Fruit fly (Drosophila melanogaster) whole organism, prepupa: ENCODE measurements around the gene ATPsynbeta.

Experiments
- Blimp-1 ChIP-seq: fragments of 200-800 bp; sonication (Bioruptor generic); optimal IDR thresholded peaks from 3 replicates; lab custom pipeline; 2017; ENCODE audit warnings: missing biosample characterization, missing genetic modification characterization, mild to moderate bottlenecking, moderate library complexity, missing genetic modification reagents
- CG10631 ChIP-seq: fragments of 200-800 bp; sonication (Bioruptor generic); optimal IDR thresholded peaks from 2 replicates; lab custom pipeline; 2016; ENCODE audit warnings: missing biosample characterization, missing genetic modification characterization
- CG10669 ChIP-seq: fragments of 200-800 bp; sonication (Bioruptor generic); optimal IDR thresholded peaks from 3 replicates; lab custom pipeline; 2018; ENCODE audit warnings: missing biosample characterization, mild to moderate bottlenecking, missing genetic modification characterization, moderate library complexity
- CG11294 ChIP-seq: fragments of 200-800 bp; sonication (Bioruptor generic); IDR thresholded peaks from 2 replicates; pipeline ENCODE4 v1.3.6; 2022; ENCODE audit warnings: missing biosample characterization, missing genetic modification characterization
- CG11762 ChIP-seq: fragments of 200-800 bp; sonication (Bioruptor generic); optimal IDR thresholded peaks from 3 replicates; lab custom pipeline; 2016; ENCODE audit warnings: missing biosample characterization, missing genetic modification characterization; ENCODE audit not compliant: insufficient read depth
- CG15336 ChIP-seq: fragments of 200-800 bp; sonication (Bioruptor generic); IDR thresholded peaks from 2 replicates; pipeline ENCODE4 v1.3.6; 2022; ENCODE audit warnings: missing biosample characterization, missing genetic modification characterization
- CG16779 ChIP-seq: fragments of 200-800 bp; sonication (Bioruptor generic); optimal IDR thresholded peaks from 3 replicates; lab custom pipeline; 2017; ENCODE audit warnings: missing biosample characterization, mild to moderate bottlenecking, missing genetic modification characterization
- CG3032 ChIP-seq: fragments of 200-800 bp; optimal IDR thresholded peaks from 2 replicates; lab custom pipeline; 2019; ENCODE audit warnings: missing biosample characterization, mild to moderate bottlenecking, missing genetic modification characterization, moderate library complexity
- CG32006 ChIP-seq: fragments of 200-800 bp; sonication (Bioruptor generic); optimal IDR thresholded peaks from 3 replicates; lab custom pipeline; 2017; ENCODE audit warnings: missing biosample characterization, mild to moderate bottlenecking, missing genetic modification characterization
- CG34406 ChIP-seq: fragments of 200-800 bp; sonication (Bioruptor generic); optimal IDR thresholded peaks from 3 replicates; lab custom pipeline; 2016; ENCODE audit warnings: missing biosample characterization, missing genetic modification characterization
- CG6163 ChIP-seq: fragments of 200-800 bp; sonication (Bioruptor generic); IDR thresholded peaks from 3 replicates; pipeline ENCODE4 v1.3.6; 2022; ENCODE audit warnings: missing biosample characterization, missing genetic modification characterization
- CG6792 ChIP-seq: fragments of 200-800 bp; sonication (Bioruptor generic); optimal IDR thresholded peaks from 3 replicates; lab custom pipeline; 2016; ENCODE audit warnings: missing biosample characterization, missing genetic modification characterization
- CG6854 ChIP-seq: fragments of 200-800 bp; sonication (Bioruptor generic); optimal IDR thresholded peaks from 2 replicates; lab custom pipeline; 2017; ENCODE audit warnings: missing biosample characterization, mild to moderate bottlenecking, missing genetic modification characterization
- CG7368 ChIP-seq: fragments of 200-800 bp; sonication (Bioruptor generic); optimal IDR thresholded peaks from 3 replicates; lab custom pipeline; 2016; ENCODE audit warnings: missing biosample characterization, missing genetic modification characterization
- Eip93F ChIP-seq: fragments of 200-800 bp; sonication (Bioruptor generic); optimal IDR thresholded peaks from 2 replicates; lab custom pipeline; 2016; ENCODE audit warnings: missing biosample characterization, mild to moderate bottlenecking, missing genetic modification characterization
- Ets21C ChIP-seq: fragments of 200-800 bp; sonication (Bioruptor generic); optimal IDR thresholded peaks from 3 replicates; lab custom pipeline; 2016; ENCODE audit warnings: missing biosample characterization, missing genetic modification characterization
- Gug ChIP-seq: fragments of 200-800 bp; sonication (Bioruptor generic); IDR thresholded peaks from 2 replicates; pipeline ENCODE4 v1.3.6; 2022; ENCODE audit warnings: missing biosample characterization, missing genetic modification characterization
- Hr38 ChIP-seq: sonication (Bioruptor generic); optimal IDR thresholded peaks from 2 replicates; lab custom pipeline; 2016; ENCODE audit warnings: missing biosample characterization, missing genetic modification characterization
- Hr39 ChIP-seq: fragments of 200-800 bp; sonication (Bioruptor generic); optimal IDR thresholded peaks from 2 replicates; lab custom pipeline; 2016; ENCODE audit warnings: missing biosample characterization, missing genetic modification characterization
- Hr4 ChIP-seq: fragments of 200-800 bp; sonication (Bioruptor generic); optimal IDR thresholded peaks from 3 replicates; lab custom pipeline; 2016; ENCODE audit warnings: missing biosample characterization, missing genetic modification characterization
- Smox ChIP-seq: fragments of 200-800 bp; sonication (Bioruptor generic); optimal IDR thresholded peaks from 3 replicates; lab custom pipeline; 2016; ENCODE audit warnings: missing biosample characterization, missing genetic modification characterization
- Sox14 ChIP-seq: fragments of 200-800 bp; sonication (Bioruptor generic); optimal IDR thresholded peaks from 3 replicates; lab custom pipeline; 2016; ENCODE audit warnings: missing biosample characterization, missing genetic modification characterization
- Sox15 ChIP-seq: fragments of 200-800 bp; sonication (Bioruptor generic); optimal IDR thresholded peaks from 3 replicates; lab custom pipeline; 2016; ENCODE audit warnings: missing biosample characterization, missing genetic modification characterization
- cyc ChIP-seq: fragments of 200-800 bp; sonication (Bioruptor generic); optimal IDR thresholded peaks from 3 replicates; lab custom pipeline; 2016; ENCODE audit warnings: missing biosample characterization, missing genetic modification characterization
- dac ChIP-seq: fragments of 200-800 bp; sonication (Bioruptor generic); optimal IDR thresholded peaks from 2 replicates; lab custom pipeline; 2017; ENCODE audit warnings: missing biosample characterization, mild to moderate bottlenecking, missing genetic modification characterization
- dsx ChIP-seq: fragments of 200-800 bp; optimal IDR thresholded peaks from 3 replicates; lab custom pipeline; 2019; ENCODE audit warnings: missing biosample characterization, mild to moderate bottlenecking, missing genetic modification characterization, moderate library complexity; ENCODE audit not compliant: poor library complexity, severe bottlenecking
- eg ChIP-seq: fragments of 200-800 bp; sonication (Bioruptor generic); IDR thresholded peaks from 3 replicates; pipeline ENCODE4 v1.3.6; 2022; ENCODE audit warnings: missing biosample characterization, missing genetic modification characterization
- esn ChIP-seq: fragments of 200-800 bp; sonication (Bioruptor generic); optimal IDR thresholded peaks from 2 replicates; lab custom pipeline; 2016; ENCODE audit warnings: missing biosample characterization, mild to moderate bottlenecking, missing genetic modification characterization, moderate library complexity
- fd59A ChIP-seq: fragments of 200-800 bp; sonication (Bioruptor generic); optimal IDR thresholded peaks from 2 replicates; lab custom pipeline; 2017; ENCODE audit warnings: missing biosample characterization, mild to moderate bottlenecking, missing genetic modification characterization, missing genetic modification reagents
- fd85E ChIP-seq: fragments of 200-800 bp; sonication (Bioruptor generic); optimal IDR thresholded peaks from 3 replicates; lab custom pipeline; 2016; ENCODE audit warnings: missing biosample characterization, missing genetic modification characterization
- fkh ChIP-seq: fragments of 200-800 bp; sonication (Bioruptor generic); optimal IDR thresholded peaks from 3 replicates; lab custom pipeline; 2017; ENCODE audit warnings: missing biosample characterization, mild to moderate bottlenecking, missing genetic modification characterization, moderate library complexity
- lz ChIP-seq: fragments of 200-800 bp; sonication (Bioruptor generic); optimal IDR thresholded peaks from 3 replicates; lab custom pipeline; 2016; ENCODE audit warnings: missing biosample characterization, missing genetic modification characterization
- net ChIP-seq: fragments of 200-800 bp; sonication (Bioruptor generic); optimal IDR thresholded peaks from 3 replicates; lab custom pipeline; 2016; ENCODE audit warnings: missing biosample characterization, missing genetic modification characterization
- salr ChIP-seq, 2 experiments: fragments of 200-800 bp; sonication (Bioruptor generic); optimal IDR thresholded peaks; 3 replicates each; lab custom pipeline; 2016 to 2018; ENCODE audit warnings: missing biosample characterization in 2 of 2, missing genetic modification characterization in 2 of 2, mild to moderate bottlenecking in 1 of 2
- spab ChIP-seq: fragments of 200-800 bp; sonication (Bioruptor generic); optimal IDR thresholded peaks from 2 replicates; lab custom pipeline; 2017; ENCODE audit warnings: missing biosample characterization, mild to moderate bottlenecking, missing genetic modification characterization, missing genetic modification reagents
- topi ChIP-seq: fragments of 200-800 bp; sonication (Bioruptor generic); optimal IDR thresholded peaks from 3 replicates; lab custom pipeline; 2016; ENCODE audit warnings: missing biosample characterization, missing genetic modification characterization
- vri ChIP-seq: fragments of 200-800 bp; sonication (Bioruptor generic); optimal IDR thresholded peaks from 3 replicates; lab custom pipeline; 2016; ENCODE audit warnings: missing biosample characterization, mild to moderate bottlenecking, missing genetic modification characterization

ATPsynbeta gene

DNA sequence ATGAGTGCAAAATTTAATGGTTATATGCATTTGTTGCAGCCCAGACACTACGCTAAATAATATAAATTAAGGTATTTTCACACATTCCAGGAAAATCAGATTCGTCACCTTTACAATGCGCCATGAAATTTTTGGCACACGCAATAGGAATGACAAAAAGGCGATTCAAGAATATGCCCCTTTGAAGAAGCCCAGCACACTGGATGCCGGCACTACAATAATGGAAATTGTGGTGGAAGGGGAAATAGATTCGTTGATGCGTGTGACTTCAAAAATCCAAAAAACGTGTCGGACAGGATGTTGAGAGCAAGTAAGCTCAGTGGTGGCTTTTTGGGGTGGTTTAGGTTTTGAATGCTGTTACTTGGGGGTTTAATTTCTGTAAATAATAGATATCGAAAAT, 42.9 kb upstream of the ATPsynbeta start:
- no peak for TF ChIP-seq dsx (GFP tag; lab: Kevin White, UChicago)
- no peak for TF ChIP-seq Hr4 (GFP tag; lab: Kevin White, UChicago)

DNA sequence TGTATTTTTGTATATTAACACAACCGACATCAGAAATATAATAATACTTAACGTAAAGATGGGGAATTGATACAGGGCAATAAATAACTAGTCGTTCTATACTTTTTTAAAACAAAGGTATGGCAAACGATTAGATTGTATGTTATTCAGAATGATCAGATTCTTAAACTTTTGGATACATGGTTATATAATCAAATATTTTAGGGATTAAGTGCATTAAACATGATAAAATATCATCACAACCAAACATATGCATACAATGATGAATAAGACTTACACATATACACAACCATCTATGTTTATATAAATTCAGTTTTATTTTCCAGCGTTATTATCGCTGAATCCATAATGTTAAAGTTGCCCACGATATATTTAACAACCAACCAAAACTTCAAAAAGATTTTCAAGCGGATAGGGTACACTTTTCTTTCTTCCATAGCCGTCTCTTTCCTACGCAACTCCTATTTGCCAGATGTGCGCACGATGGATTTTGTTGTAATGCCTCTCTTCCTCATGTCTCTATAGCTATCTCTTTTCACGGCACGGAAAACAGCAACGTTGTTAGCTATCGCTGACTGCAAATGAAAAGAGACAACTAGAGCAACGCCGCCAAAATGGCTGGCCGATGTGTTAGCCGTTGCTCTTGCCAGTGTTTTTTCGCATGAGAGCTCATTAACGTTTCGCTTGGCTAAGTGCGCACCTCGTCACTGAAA, 42.1 kb upstream of the ATPsynbeta start, which contains the start of gene toy:
toy (plus strand) TSS at position 668 of the 713 bp plus-strand sequence.
- no peak for TF ChIP-seq Hr38 (GFP tag; lab: Kevin White, UChicago)
- no peak for TF ChIP-seq cyc (GFP tag; lab: Kevin White, UChicago)
- TF ChIP-seq Sox14: no peak
- TF ChIP-seq CG16779 (tag; lab: Kevin White, UChicago): no peak
- no peak for TF ChIP-seq Sox15 (GFP tag; lab: Kevin White, UChicago)
- no peak for TF ChIP-seq eg (GFP tag; lab: Robert Waterston, UW)
- TF ChIP-seq vri (GFP tag; lab: Kevin White, UChicago): no peak
- no peak for TF ChIP-seq topi
- no peak for TF ChIP-seq Hr39 (GFP tag; lab: Kevin White, UChicago)
- TF ChIP-seq CG34406 (GFP tag; lab: Kevin White, UChicago): no peak
- TF ChIP-seq CG15336 (GFP tag; lab: Robert Waterston, UW): no peak

DNA sequence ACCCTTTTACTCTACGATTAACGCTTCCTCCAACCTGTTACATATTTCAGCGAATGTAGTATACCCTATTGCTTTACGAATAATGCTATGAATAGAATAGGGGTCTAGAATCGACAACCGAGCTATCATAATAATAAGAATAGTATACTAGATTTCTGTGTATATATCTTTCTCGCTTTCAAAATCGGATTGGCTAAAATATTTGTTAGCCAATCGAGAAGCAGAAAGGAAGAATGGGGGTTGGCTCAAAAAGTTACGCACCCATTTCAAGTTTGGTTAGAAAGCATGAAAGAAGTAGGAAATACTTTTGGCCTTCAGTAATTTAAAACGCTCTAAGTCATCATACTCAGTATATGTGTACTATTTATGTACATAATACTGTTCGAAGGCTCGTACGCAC, 35.3 kb upstream of the ATPsynbeta start:
- TF ChIP-seq CG6163 (GFP tag; lab: Robert Waterston, UW): no peak
- no peak for TF ChIP-seq fkh (GFP tag; lab: Kevin White, UChicago)

DNA sequence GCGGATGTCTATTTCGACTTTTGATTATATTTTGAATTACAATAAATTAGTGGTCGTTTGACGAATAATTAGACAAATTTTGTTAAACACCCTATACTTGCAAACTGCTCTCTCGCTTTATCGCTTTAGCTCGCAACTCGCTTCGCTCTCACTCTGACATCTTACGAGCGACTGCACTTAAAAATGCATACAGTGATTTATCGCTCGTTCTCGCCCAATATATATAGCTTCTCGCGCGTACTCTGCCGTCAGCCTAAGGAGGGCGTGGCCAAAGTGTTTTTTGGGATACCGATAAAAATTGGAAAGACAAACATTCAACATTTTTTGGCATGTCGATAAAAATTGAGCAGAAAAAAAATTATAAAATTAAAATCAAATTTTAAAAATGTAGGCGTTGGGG, 22.8 kb upstream of the ATPsynbeta start:
- TF ChIP-seq spab (GFP tag; lab: Kevin White, UChicago): no peak
- no peak for TF ChIP-seq CG10669 (GFP tag; lab: Kevin White, UChicago)
- TF ChIP-seq Eip93F (GFP tag; lab: Kevin White, UChicago): no peak
- TF ChIP-seq CG32006 (GFP tag; lab: Kevin White, UChicago): no peak
- TF ChIP-seq CG11294 (GFP tag; lab: Robert Waterston, UW): no peak
- no peak for TF ChIP-seq CG6792 (GFP tag; lab: Kevin White, UChicago)

DNA sequence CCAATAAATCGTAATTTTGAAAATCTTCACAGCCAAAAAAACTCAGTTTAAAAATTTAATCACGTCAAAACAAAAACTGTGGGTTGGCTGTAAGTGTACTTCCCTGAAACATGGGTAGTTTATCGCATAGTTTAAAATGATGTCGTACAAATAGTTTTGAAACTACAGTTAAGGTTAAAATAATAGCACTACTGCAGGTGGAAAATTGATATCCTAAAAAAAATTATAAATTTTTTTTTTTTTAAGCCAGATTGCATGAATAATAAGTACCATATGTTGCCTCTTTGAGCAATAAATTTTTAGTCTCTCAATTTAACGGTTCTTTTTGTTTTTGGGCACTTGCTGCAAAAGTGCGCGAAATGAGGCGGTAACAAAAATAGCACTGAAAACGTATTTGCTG, 6.2 kb upstream of the ATPsynbeta start:
- TF ChIP-seq fd59A (GFP tag; lab: Kevin White, UChicago) (no peak), lz (GFP tag; lab: Kevin White, UChicago) (no peak), CG3032 (tag; lab: Kevin White, UChicago) (no peak), CG11762 (no peak), salr (GFP tag; optimal IDR thresholded peaks at IDR 0.05; lab: Kevin White, UChicago) (no peak), spab (GFP tag; lab: Kevin White, UChicago) (no peak), Sox15 (GFP tag; lab: Kevin White, UChicago) (no peak)
- TF ChIP-seq, all 60 proteins: peak for 0

- TF ChIP-seq Gug: no peak
- no peak for TF ChIP-seq CG15336 (GFP tag; lab: Robert Waterston, UW)
- TF ChIP-seq Ets21C (GFP tag; lab: Kevin White, UChicago): no peak
- no peak for TF ChIP-seq salr (GFP tag; optimal IDR thresholded peaks at IDR 0.05; lab: Kevin White, UChicago)
- no peak for TF ChIP-seq dac (GFP tag; lab: Kevin White, UChicago)
- TF ChIP-seq Smox: no peak
- TF ChIP-seq Blimp-1 (GFP tag; lab: Kevin White, UChicago): no peak
- no peak for TF ChIP-seq CG6854 (GFP tag; lab: Kevin White, UChicago)
- no peak for TF ChIP-seq Eip93F (GFP tag; lab: Kevin White, UChicago)
- no peak for TF ChIP-seq spab (GFP tag; lab: Kevin White, UChicago)
- no peak for TF ChIP-seq CG10631 (GFP tag; lab: Kevin White, UChicago)
- TF ChIP-seq CG6163 (GFP tag; lab: Robert Waterston, UW): no peak
- TF ChIP-seq esn (GFP tag; lab: Kevin White, UChicago): no peak
- no peak for TF ChIP-seq net (GFP tag; lab: Kevin White, UChicago)
- no peak for TF ChIP-seq fd85E (GFP tag; lab: Kevin White, UChicago)
- TF ChIP-seq topi: no peak
- no peak for TF ChIP-seq CG7368
Observed at dm6 chr4:1026117-1026743, 5.1 kb upstream of the ATPsynbeta start.
